Fruit fly (Drosophila melanogaster): ENCODE results near the gene CG14352.

Gene CG14352

DNA sequence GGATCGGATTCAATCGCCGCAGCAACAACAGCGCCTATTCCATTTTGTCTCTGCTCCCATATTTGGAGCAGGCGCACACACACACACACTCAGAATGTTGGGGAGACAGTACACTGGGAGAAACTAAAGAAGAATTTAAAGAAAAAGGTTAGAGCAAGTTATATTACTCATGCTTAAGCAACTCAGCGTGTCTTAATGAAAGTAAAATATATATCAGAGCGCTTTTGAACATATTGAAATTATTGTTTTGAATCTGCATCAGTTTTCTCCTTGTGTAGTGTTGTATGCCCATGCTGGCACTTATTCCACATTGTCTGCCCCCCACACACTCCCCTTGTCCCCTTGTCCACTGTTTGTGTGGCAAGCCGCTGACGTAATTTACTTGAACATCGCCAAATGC is 21.0 kb upstream of the CG14352 start:
- TF ChIP-seq OdsH (GFP tag; optimal IDR thresholded peaks at IDR 0.05) (peak; percentile 17), Hnf4 (GFP tag; optimal IDR thresholded peaks at IDR 0.05) (peak; percentile 11), ey (GFP tag; optimal IDR thresholded peaks at IDR 0.05) (peak; percentile 48), Rel (GFP tag; optimal IDR thresholded peaks at IDR 0.05) (no peak), Rel (tag; optimal IDR thresholded peaks at IDR 0.05) (no peak), rgr (GFP tag; optimal IDR thresholded peaks at IDR 0.05) (peak; percentile 12), h (GFP tag; optimal IDR thresholded peaks at IDR 0.05) (peak; percentile 71), foxo (GFP tag; optimal IDR thresholded peaks at IDR 0.05) (peak in 1 of 2 experiments; percentile 58), Dfd (GFP tag; optimal IDR thresholded peaks at IDR 0.05) (no peak), fru (GFP tag; optimal IDR thresholded peaks at IDR 0.05) (peak; percentile 48), sv (GFP tag; optimal IDR thresholded peaks at IDR 0.05) (peak; percentile 76)

DNA sequence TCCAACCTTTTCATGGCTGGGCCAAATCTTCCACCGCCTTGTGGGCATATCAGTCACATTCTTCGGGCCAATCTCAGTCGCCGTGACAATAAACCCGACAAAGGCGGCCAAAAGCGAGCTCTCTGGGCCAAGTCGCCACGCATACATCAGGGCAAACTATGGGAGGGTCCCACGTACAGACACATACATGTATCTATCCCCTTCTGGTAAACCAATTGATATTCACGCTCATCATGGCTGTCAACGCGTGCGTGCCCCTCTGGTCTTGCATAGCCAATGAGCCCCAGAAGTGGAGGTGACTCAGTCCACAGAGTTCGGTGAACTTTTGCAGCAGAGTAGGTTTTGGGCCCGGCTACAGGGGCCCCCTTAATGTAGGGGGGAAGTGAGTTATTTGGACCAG is 14.5 kb upstream of the CG14352 start:
- TF ChIP-seq dsf (GFP tag; optimal IDR thresholded peaks at IDR 0.05; ENCODE audit: borderline replicate concordance) (no peak), foxo (GFP tag; optimal IDR thresholded peaks at IDR 0.05) (no peak), sage (GFP tag; optimal IDR thresholded peaks at IDR 0.05) (no peak), woc (GFP tag; optimal IDR thresholded peaks at IDR 0.05) (no peak), sv (GFP tag; optimal IDR thresholded peaks at IDR 0.05) (no peak), OdsH (GFP tag; optimal IDR thresholded peaks at IDR 0.05) (no peak), brk (GFP tag; optimal IDR thresholded peaks at IDR 0.05) (no peak), CrebA (GFP tag; optimal IDR thresholded peaks at IDR 0.05; ENCODE audit: borderline replicate concordance) (no peak), psq (GFP tag; optimal IDR thresholded peaks at IDR 0.05) (no peak), Vsx2 (GFP tag; optimal IDR thresholded peaks at IDR 0.05; ENCODE audit: partially characterized antibody) (no peak)

DNA sequence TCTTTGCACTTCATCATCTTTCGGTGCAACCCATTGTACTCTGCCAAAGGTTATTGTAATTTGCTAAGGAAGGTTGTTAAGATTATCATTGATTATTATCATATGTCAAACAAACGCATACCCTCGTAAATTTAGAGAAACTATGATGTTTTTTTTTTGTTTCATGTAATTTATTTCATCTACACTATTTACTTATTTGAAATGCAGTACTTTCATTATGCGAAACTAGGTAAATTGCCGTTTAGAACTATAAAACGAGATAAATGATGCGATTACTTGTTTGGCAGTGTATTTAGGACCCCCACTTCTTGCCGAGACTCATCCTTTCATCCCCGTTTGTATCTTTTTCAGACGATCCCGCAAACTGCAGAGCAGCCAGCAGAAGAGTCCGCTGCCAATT is 7.4 kb upstream of the CG14352 start:
- TF ChIP-seq Dif (GFP tag; optimal IDR thresholded peaks at IDR 0.05; ENCODE audit: partially characterized antibody) (no peak), tai (GFP tag; optimal IDR thresholded peaks at IDR 0.05) (no peak)

DNA sequence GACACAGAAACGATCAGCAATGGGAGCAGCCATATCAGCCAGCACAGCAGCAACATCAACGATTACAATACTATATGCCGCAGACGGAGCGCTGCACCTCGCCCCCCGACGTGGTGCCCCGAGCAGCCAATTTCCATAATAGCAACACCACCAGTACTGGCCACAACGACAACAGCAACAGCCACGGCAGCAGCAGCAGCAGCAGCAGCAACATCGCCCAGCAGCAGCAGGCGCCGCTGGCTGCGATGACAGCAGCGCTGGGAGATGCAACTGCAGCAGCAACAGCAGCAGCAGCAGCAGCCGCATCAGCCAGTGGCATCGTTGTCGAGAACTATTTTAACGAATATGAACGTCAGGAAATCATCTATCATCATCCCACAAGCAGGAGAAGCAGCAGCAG is 4.5 kb upstream of the CG14352 start:
- TF ChIP-seq Hr83 (GFP tag; optimal IDR thresholded peaks at IDR 0.05; ENCODE audit: poor library complexity, severe bottlenecking) (no peak), Dfd (GFP tag; optimal IDR thresholded peaks at IDR 0.05) (peak; percentile 78)

DNA sequence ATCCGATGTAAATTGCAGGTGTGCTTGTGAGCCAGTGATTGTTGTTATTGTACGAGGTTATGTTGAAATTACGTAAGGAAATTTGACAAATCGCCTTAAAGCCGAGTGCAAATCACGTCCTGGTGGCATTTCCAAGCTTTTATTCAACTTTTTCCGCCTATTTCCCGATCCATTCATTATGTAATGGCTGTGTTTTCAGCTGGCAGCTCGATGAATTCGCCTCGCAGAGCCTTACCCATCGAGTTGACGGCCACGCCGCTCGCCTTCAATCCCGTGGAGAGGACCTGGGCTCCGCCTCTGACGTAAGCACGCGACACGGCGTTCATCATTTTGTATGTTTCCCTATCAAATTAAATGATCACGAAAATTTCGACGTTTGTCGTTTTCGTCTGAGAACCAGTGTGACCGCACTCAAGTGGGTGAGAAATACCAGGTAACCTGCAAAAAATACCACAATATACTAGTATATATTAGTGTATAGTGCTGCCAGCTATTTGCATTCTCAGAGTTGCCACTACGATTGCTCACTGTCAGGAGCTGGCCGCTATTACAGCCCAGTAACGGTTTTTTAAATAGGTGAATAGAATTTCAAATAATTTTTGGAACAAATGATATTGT is 2.6 kb downstream of the CG14352 start, which contains the start of gene RFeSP:
Gene RFeSP, minus strand, starts transcription at position 413 of the 618 bp plus-strand sequence.
- TF ChIP-seq Rel (GFP tag; optimal IDR thresholded peaks at IDR 0.05) (no peak), Rel (tag; optimal IDR thresholded peaks at IDR 0.05) (peak; percentile 37), h (GFP tag; optimal IDR thresholded peaks at IDR 0.05) (peak; percentile 5), Dif (GFP tag; optimal IDR thresholded peaks at IDR 0.05; ENCODE audit: partially characterized antibody) (peak; percentile 78), Myc (optimal IDR thresholded peaks at IDR 0.05) (peak; percentile 44), CrebA (GFP tag; optimal IDR thresholded peaks at IDR 0.05; ENCODE audit: borderline replicate concordance) (no peak), dl (GFP tag; optimal IDR thresholded peaks at IDR 0.05; ENCODE audit: insufficient read depth in 1 of 2, partially characterized antibody in 2 of 2) (peak in 1 of 2 experiments; percentile 46), Hr83 (GFP tag; optimal IDR thresholded peaks at IDR 0.05; ENCODE audit: poor library complexity, severe bottlenecking) (no peak)

DNA sequence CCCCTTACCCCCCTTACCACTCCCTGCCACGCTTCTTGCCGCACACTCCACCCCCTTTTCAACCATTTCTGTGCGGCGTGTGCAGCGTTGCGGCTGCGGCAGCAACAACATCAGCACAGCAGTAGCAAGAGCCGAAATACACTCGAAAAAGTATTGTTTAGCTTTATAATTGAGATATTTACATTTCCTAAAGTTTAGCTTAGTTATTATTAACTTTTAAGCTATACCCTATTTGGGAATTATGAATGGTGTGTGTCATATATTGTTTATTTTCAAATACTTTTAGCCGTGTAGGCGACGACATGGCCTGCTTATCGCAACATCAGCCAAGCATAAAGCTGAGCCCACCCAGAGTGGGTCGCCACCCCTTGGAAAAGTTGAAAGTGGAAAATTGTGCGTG is 4.5 kb downstream of the CG14352 start:
- TF ChIP-seq Hr83 (GFP tag; optimal IDR thresholded peaks at IDR 0.05; ENCODE audit: poor library complexity, severe bottlenecking) (no peak), dmrt93B (GFP tag; optimal IDR thresholded peaks at IDR 0.05) (no peak), lola (GFP tag; optimal IDR thresholded peaks at IDR 0.05) (no peak), Hr78 (GFP tag; optimal IDR thresholded peaks at IDR 0.05) (no peak), Dif (GFP tag; optimal IDR thresholded peaks at IDR 0.05; ENCODE audit: partially characterized antibody) (no peak), psq (GFP tag; optimal IDR thresholded peaks at IDR 0.05) (no peak), foxo (GFP tag; optimal IDR thresholded peaks at IDR 0.05) (no peak), rgr (GFP tag; optimal IDR thresholded peaks at IDR 0.05) (no peak), sv (GFP tag; optimal IDR thresholded peaks at IDR 0.05) (peak; percentile 36), fru (GFP tag; optimal IDR thresholded peaks at IDR 0.05) (peak; percentile 0), dl (GFP tag; optimal IDR thresholded peaks at IDR 0.05; ENCODE audit: insufficient read depth in 1 of 2, partially characterized antibody in 2 of 2) (no peak), CrebA (GFP tag; optimal IDR thresholded peaks at IDR 0.05; ENCODE audit: borderline replicate concordance) (no peak), Hnf4 (GFP tag; optimal IDR thresholded peaks at IDR 0.05) (no peak), usp (GFP tag; optimal IDR thresholded peaks at IDR 0.05) (no peak), Jra (GFP tag; optimal IDR thresholded peaks at IDR 0.05) (no peak), Rel (GFP tag; optimal IDR thresholded peaks at IDR 0.05) (no peak), Rel (tag; optimal IDR thresholded peaks at IDR 0.05) (no peak), jim (GFP tag; optimal IDR thresholded peaks at IDR 0.05) (no peak)

Measured in whole organism, wandering third instar larva.